Worm (Caenorhabditis elegans): ENCODE data around the gene bcas-2.

ce11 chrIII:6207046-6207445 lies 38.6 kb downstream of the bcas-2 start:
- TF ChIP-seq ztf-4 (tag; optimal IDR thresholded peaks at IDR 0.05) (no peak), sea-2 (GFP tag; optimal IDR thresholded peaks at IDR 0.05) (no peak), nhr-77 (tag; optimal IDR thresholded peaks at IDR 0.05) (no peak), pha-4 (tag; optimal IDR thresholded peaks at IDR 0.05) (no peak), fkh-10 (GFP tag; optimal IDR thresholded peaks at IDR 0.05) (no peak), unc-62 (GFP tag; optimal IDR thresholded peaks at IDR 0.05) (no peak), lin-39 (tag; optimal IDR thresholded peaks at IDR 0.05) (no peak)
